Worm (Caenorhabditis elegans): Measurements from ENCODE around the gene C04F5.2.

Gene C04F5.2

DNA sequence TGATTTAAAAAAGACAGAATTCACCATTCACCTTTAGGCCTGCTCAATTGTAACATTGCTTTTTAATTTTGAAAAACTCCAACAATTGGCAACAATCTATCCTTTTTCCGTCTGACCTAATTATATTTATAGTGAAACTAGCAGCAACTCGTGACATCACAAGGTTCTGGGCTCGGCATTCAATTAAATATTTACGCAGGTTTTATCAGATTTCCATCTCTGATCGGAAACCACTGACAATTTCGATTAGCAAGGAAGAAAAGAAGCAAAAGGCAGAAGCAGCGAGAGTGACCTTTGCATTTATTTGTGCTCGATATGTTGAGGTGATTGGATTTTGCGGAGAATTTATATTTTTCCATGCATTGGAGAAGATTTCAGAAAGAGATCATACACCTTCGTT lies 6.5 kb downstream of the C04F5.2 start:
- TF ChIP-seq odd-2 (tag; optimal IDR thresholded peaks at IDR 0.05) (no peak), lim-6 (tag; optimal IDR thresholded peaks at IDR 0.05) (no peak), unc-42 (tag; optimal IDR thresholded peaks at IDR 0.05) (peak; percentile 1), elt-2 (tag; optimal IDR thresholded peaks at IDR 0.05) (no peak), pag-3 (tag; optimal IDR thresholded peaks at IDR 0.05; ENCODE audit: borderline replicate concordance) (no peak)

- no peak for TF ChIP-seq pha-4 (tag; optimal IDR thresholded peaks at IDR 0.05)
- TF ChIP-seq ceh-34 (tag; optimal IDR thresholded peaks at IDR 0.05), result no peak
- TF ChIP-seq fax-1 (tag; optimal IDR thresholded peaks at IDR 0.05), result no peak
- no peak for TF ChIP-seq lim-6 (tag; optimal IDR thresholded peaks at IDR 0.05)
- no peak for TF ChIP-seq ceh-19 (GFP tag; optimal IDR thresholded peaks at IDR 0.05)
- TF ChIP-seq gmeb-2 (tag; optimal IDR thresholded peaks at IDR 0.05), result no peak
- no peak for TF ChIP-seq ztf-16 (tag; optimal IDR thresholded peaks at IDR 0.05)
- TF ChIP-seq unc-55 (GFP tag; optimal IDR thresholded peaks at IDR 0.05), result no peak
- TF ChIP-seq nhr-11 (tag; optimal IDR thresholded peaks at IDR 0.05), result no peak
These were observed 7.3 kb downstream of the C04F5.2 start, which contains the start of gene glb-32 for ce11 chrV:5089497-5090134. Gene glb-32 (minus strand): TSS chrV:5089547.

- TF ChIP-seq dve-1 (tag; optimal IDR thresholded peaks at IDR 0.05) (no peak), hlh-8 (tag; optimal IDR thresholded peaks at IDR 0.05) (no peak), unc-42 (tag; optimal IDR thresholded peaks at IDR 0.05) (peak; percentile 55), C08G9.2 (tag; optimal IDR thresholded peaks at IDR 0.05) (no peak), ets-4 (tag; optimal IDR thresholded peaks at IDR 0.05) (no peak), sox-2 (GFP tag; IDR thresholded peaks at IDR 0.05) (no peak), F13H6.1 (tag; optimal IDR thresholded peaks at IDR 0.05) (no peak), pha-4 (tag; optimal IDR thresholded peaks at IDR 0.05) (no peak), ceh-30 (tag; optimal IDR thresholded peaks at IDR 0.05) (no peak)
These were observed 8.6 kb downstream of the C04F5.2 start for ce11 chrV:5088311-5088710.

DNA sequence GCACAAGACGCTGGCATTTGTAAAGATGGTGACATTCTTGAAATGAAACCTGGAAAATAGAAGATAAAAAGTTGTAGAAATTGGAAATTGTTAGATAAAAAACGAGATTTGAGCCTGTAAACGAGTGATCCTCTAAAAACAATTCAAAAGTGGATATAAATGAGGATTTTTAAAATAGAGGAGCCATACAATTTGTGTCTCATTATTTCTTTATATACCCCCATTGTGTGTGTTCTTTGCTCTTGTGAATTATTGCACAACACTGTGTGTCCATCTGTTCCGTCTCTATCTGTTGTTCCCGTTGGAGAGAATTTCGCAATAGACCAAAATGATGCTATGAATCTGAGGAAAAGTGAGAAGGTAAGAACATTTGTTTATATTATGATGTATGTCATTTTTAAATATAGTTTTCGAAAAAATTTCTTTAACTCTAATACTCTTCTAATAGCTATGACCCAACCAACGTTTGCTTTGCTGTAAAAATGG lies 10.0 kb downstream of the C04F5.2 start, which contains the start of gene Y58A7A.5:
Gene Y58A7A.5, minus strand, starts transcription at position 51 of the 486 bp plus-strand sequence.
- TF ChIP-seq pqm-1 (tag; optimal IDR thresholded peaks at IDR 0.05), result no peak
- TF ChIP-seq lin-11 (tag; optimal IDR thresholded peaks at IDR 0.05), result no peak
- no peak for TF ChIP-seq K09A11.1 (tag; optimal IDR thresholded peaks at IDR 0.05; ENCODE audit: insufficient read depth)
- no peak for TF ChIP-seq nfya-1 (tag; optimal IDR thresholded peaks at IDR 0.05)
- TF ChIP-seq che-1 (tag; optimal IDR thresholded peaks at IDR 0.05), result no peak

DNA sequence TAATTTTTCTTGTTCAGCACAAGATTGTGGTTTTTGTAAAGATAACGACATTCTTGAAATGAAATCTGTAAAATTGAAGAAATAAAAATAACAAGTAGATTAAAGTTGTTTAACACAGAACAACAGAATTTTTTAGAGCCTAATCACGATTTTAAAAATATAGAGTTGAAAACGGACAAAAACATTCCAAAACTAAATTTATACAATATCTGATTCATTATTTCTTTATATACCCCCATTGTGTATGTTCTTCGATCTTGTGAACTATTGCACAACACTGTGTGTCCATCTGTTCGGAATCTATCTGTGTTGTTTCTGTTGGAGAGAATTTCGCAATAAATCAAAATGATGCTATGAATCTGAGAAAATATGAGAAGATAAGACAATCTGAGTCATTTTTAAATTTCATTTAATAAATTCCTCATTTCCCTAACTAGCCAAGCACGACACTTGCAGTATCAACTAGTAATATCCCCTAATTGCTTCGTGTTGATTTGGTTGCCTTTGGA lies 11.9 kb downstream of the C04F5.2 start, which contains the start of gene Y58A7A.4:
Gene Y58A7A.4, minus strand, starts transcription at position 51 of the 509 bp plus-strand sequence.
- TF ChIP-seq K09A11.1 (tag; optimal IDR thresholded peaks at IDR 0.05; ENCODE audit: insufficient read depth), result no peak
- no peak for TF ChIP-seq ceh-9 (tag; optimal IDR thresholded peaks at IDR 0.05)
- no peak for TF ChIP-seq ceh-6 (GFP tag; optimal IDR thresholded peaks at IDR 0.05)
- no peak for TF ChIP-seq Y22D7AL.16 (tag; optimal IDR thresholded peaks at IDR 0.05)
- no peak for TF ChIP-seq hlh-13 (GFP tag; optimal IDR thresholded peaks at IDR 0.05)
- TF ChIP-seq sox-4 (tag; optimal IDR thresholded peaks at IDR 0.05), result no peak
- no peak for TF ChIP-seq unc-3 (GFP tag; conservative IDR thresholded peaks at IDR 0.05)
- no peak for TF ChIP-seq unc-3 (tag; optimal IDR thresholded peaks at IDR 0.05)
- no peak for TF ChIP-seq ref-2 (tag; optimal IDR thresholded peaks at IDR 0.05)
- TF ChIP-seq pha-2 (tag; optimal IDR thresholded peaks at IDR 0.05), result no peak
- no peak for TF ChIP-seq lim-6 (tag; optimal IDR thresholded peaks at IDR 0.05)
